Fruit fly (Drosophila melanogaster): ENCODE measurements around the gene Polr2I.
A peak's percentile ranks its signal among the peaks of the same experiment; 100 is the strongest.

The Polr2I gene

DNA sequence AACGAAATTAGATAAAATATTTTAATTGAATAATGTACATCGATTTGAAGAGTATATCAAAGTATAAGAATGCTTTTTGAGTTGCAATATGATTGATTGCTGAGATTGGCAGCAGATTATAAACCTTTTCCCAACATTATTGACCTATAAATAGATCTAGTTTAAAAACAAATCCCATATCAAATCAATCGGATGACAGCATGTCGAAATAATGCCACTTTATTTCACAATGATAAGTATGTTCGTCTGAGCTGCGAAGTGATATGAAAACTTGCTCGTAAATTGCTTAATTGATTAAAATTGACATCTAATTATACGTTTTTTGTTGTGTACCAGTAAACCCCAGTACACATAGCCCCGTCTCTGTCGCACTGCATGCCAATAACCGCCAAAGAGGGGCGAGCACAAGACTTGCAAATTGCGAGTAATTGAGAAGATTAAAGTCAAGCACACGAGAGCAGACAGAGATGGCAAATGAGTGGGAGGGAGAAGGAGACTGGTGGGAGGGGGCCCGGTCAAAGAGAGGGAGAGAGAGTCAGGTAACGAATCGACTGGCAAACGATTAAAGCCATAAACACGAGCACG lies 25.8 kb upstream of the Polr2I start:
- TF ChIP-seq pan (optimal IDR thresholded peaks at IDR 0.05) (no peak), Dll (optimal IDR thresholded peaks at IDR 0.05) (peak; percentile 27)

dm6 chr3R:14283754-14284421 lies 25.0 kb upstream of the Polr2I start:
- TF ChIP-seq Dll (optimal IDR thresholded peaks at IDR 0.05) (peak; percentile 92), CG8478 (optimal IDR thresholded peaks at IDR 0.05) (no peak)

DNA sequence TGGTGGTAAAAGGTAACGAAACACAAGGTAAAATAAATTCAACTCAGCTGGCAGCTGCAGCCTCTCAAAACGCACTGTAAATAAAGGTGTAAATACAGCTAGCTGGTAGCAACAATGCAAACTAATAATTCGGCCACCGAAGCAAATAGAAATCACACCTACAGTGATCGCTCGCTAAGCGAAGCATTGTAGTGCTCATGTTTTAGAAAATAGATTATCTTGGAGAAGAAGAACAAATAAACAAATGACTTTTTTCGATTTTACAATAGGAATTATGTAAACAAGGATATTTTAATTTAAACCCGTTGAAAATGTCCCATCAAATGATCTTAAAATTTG lies 24.5 kb upstream of the Polr2I start:
- TF ChIP-seq psq (optimal IDR thresholded peaks at IDR 0.05): no peak
- TF ChIP-seq usp (GFP tag; optimal IDR thresholded peaks at IDR 0.05): no peak
- TF ChIP-seq Dll (optimal IDR thresholded peaks at IDR 0.05): no peak
- TF ChIP-seq EcR (GFP tag; optimal IDR thresholded peaks at IDR 0.05): no peak
- TF ChIP-seq pan (optimal IDR thresholded peaks at IDR 0.05): no peak

- TF ChIP-seq EcR (GFP tag; optimal IDR thresholded peaks at IDR 0.05) (no peak), psq (optimal IDR thresholded peaks at IDR 0.05) (no peak), usp (GFP tag; optimal IDR thresholded peaks at IDR 0.05) (no peak)
Measured at dm6 chr3R:14285059-14285953, 23.6 kb upstream of the Polr2I start.

dm6 chr3R:14286320-14287190 lies 22.3 kb upstream of the Polr2I start, which contains the start of gene trx:
trx (minus strand) TSS chr3R:14286903.
- TF ChIP-seq psq (optimal IDR thresholded peaks at IDR 0.05): no peak
- no peak for TF ChIP-seq usp (GFP tag; optimal IDR thresholded peaks at IDR 0.05)
- TF ChIP-seq pan (optimal IDR thresholded peaks at IDR 0.05): no peak
- TF ChIP-seq CG8478 (optimal IDR thresholded peaks at IDR 0.05): no peak
- no peak for TF ChIP-seq Dll (optimal IDR thresholded peaks at IDR 0.05)
- no peak for TF ChIP-seq EcR (GFP tag; optimal IDR thresholded peaks at IDR 0.05)

DNA sequence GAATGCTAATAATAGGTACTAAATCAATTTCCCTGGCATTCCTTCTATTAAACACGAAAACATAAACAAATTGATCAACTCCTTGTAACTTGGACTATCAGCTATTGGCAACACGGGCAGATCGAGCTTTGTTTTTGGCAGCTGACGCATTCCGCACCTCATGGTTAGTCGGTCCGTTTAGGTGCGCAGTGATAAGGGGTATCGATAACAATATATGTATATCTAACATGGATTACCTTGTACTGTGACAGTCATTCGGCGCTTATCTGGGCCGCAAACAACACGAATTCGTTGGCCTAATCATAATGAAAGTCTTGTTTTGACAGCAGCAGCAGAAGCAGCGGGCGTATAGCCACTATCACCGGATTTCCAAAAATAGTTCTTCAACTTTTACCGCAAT lies 20.9 kb upstream of the Polr2I start:
- no peak for TF ChIP-seq EcR (GFP tag; optimal IDR thresholded peaks at IDR 0.05)
- no peak for TF ChIP-seq pan (optimal IDR thresholded peaks at IDR 0.05)

dm6 chr3R:14288669-14289383 lies 20.1 kb upstream of the Polr2I start, which contains the start of gene red:
red (plus strand) TSS chr3R:14289071.
- TF ChIP-seq CG8478 (optimal IDR thresholded peaks at IDR 0.05) (no peak), pan (optimal IDR thresholded peaks at IDR 0.05) (no peak), usp (GFP tag; optimal IDR thresholded peaks at IDR 0.05) (no peak), Dll (optimal IDR thresholded peaks at IDR 0.05) (no peak)

DNA sequence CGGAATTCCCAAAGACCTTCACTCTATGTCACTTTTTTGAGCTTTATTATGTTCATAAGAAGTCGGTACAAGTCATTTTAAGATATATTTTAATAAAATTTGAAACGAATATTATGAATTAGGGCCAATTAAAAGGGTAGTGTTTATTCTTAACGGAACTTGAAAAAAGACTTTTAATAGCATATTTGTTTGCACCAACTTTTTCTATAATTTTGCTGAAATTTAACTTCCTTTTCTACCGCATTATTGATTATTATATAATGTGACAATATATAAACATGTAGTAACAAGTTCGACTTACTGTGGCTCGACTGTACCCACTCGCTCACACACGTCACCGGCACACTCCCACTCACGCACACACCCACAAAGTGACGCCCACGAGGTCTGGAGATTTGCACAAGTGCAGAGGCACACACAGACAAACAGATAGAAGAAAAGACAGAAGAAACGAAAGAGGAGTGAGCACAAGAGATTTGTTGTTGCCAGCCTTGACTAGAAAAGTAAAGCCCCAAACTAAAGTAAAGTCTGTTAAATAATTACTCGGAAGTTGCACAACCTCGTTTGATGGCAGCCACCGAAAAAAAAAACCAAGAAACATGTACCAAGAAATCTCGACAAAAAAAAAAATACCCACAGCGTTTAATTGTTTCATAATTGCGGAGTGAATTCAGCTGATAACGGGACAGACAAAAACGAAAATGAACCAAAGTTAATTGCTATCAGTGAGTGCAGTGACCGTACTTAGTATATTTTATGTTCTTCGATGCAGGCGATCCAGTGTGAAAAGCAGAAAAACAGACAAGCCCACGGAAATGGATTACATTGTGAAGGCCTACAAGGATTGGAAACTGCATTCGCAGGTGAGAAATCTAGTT lies 18.7 kb upstream of the Polr2I start:
- no peak for TF ChIP-seq usp (GFP tag; optimal IDR thresholded peaks at IDR 0.05)
- no peak for TF ChIP-seq pan (optimal IDR thresholded peaks at IDR 0.05)
- no peak for TF ChIP-seq psq (optimal IDR thresholded peaks at IDR 0.05)
- no peak for TF ChIP-seq Dll (optimal IDR thresholded peaks at IDR 0.05)

- TF ChIP-seq EcR (GFP tag; optimal IDR thresholded peaks at IDR 0.05): no peak
- no peak for TF ChIP-seq CG8478 (optimal IDR thresholded peaks at IDR 0.05)
- TF ChIP-seq usp (GFP tag; optimal IDR thresholded peaks at IDR 0.05): no peak
- no peak for TF ChIP-seq Dll (optimal IDR thresholded peaks at IDR 0.05)
- no peak for TF ChIP-seq psq (optimal IDR thresholded peaks at IDR 0.05)
- TF ChIP-seq pan (optimal IDR thresholded peaks at IDR 0.05): no peak
Measured at dm6 chr3R:14291431-14291830, 17.5 kb upstream of the Polr2I start.

DNA sequence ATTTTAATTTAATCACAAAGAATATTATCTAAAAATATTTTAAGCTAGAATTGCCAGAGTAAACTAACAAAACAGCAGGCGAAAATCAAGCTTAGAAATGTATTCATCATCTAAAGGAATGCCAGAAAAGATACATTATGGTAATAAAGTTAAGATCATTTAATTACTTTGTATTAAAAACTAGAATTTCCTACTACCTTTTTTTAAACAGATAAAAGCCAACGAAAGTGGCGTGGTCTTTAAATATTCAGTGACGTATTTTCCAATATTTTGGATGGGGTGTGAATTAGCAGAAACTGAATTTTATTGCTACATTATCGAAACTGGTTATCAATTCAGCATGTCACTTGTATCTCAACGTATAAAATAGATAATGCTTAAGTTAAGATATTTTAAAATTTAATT lies 16.6 kb upstream of the Polr2I start:
- TF ChIP-seq Dll (optimal IDR thresholded peaks at IDR 0.05): no peak
- no peak for TF ChIP-seq usp (GFP tag; optimal IDR thresholded peaks at IDR 0.05)
- no peak for TF ChIP-seq psq (optimal IDR thresholded peaks at IDR 0.05)
- no peak for TF ChIP-seq pan (optimal IDR thresholded peaks at IDR 0.05)
- TF ChIP-seq CG8478 (optimal IDR thresholded peaks at IDR 0.05): no peak
- no peak for TF ChIP-seq EcR (GFP tag; optimal IDR thresholded peaks at IDR 0.05)

All from whole organism.